Worm (Caenorhabditis elegans) whole organism, L2 larva: ENCODE results near the gene elo-6.
A peak's percentile ranks its signal among the peaks of the same experiment; 100 is the strongest.

Experiments used
- C34F6.9 ChIP-seq: fragments of 150-350 bp; optimal IDR thresholded peaks from 2 replicates; lab custom pipeline; 2014; ENCODE audit warnings: missing biosample characterization, missing genetic modification characterization
- F13H6.1 ChIP-seq: sonication (generic microtip); optimal IDR thresholded peaks from 2 replicates; lab custom pipeline; 2016; ENCODE audit warnings: missing genetic modification characterization, missing compliant biosample characterization
- R02D3.7 ChIP-seq: fragments of 150-350 bp; optimal IDR thresholded peaks from 2 replicates; lab custom pipeline; 2014; ENCODE audit warnings: missing biosample characterization, missing genetic modification characterization
- ZK546.5 ChIP-seq: sonication (generic microtip); optimal IDR thresholded peaks from 2 replicates; lab custom pipeline; 2017; ENCODE audit warnings: missing biosample characterization, missing genetic modification characterization
- alr-1 ChIP-seq: fragments of 150-350 bp; optimal IDR thresholded peaks from 2 replicates; lab custom pipeline; 2014; ENCODE audit warnings: missing biosample characterization, missing genetic modification characterization
- aly-2 ChIP-seq: fragments of 150-350 bp; optimal IDR thresholded peaks from 2 replicates; lab custom pipeline; 2014; ENCODE audit warnings: missing biosample characterization, missing genetic modification characterization
- ama-1 ChIP-seq: fragments of 150-350 bp; optimal IDR thresholded peaks from 2 replicates; lab custom pipeline; 2018; ENCODE audit warnings: inconsistent platforms
- crh-2 ChIP-seq: sonication (generic microtip); optimal IDR thresholded peaks from 2 replicates; lab custom pipeline; 2017; ENCODE audit warnings: missing biosample characterization, missing genetic modification characterization
- dmd-4 ChIP-seq: sonication (generic microtip); optimal IDR thresholded peaks from 2 replicates; lab custom pipeline; 2017; ENCODE audit warnings: missing biosample characterization, missing genetic modification characterization
- egl-27 ChIP-seq: sonication (generic microtip); optimal IDR thresholded peaks from 3 replicates; lab custom pipeline; 2017; ENCODE audit warnings: missing biosample characterization, missing genetic modification reagents, missing genetic modification characterization
- elt-1 ChIP-seq: fragments of 150-350 bp; optimal IDR thresholded peaks from 2 replicates; lab custom pipeline; 2014; ENCODE audit warnings: missing biosample characterization, missing genetic modification characterization
- gmeb-1 ChIP-seq: fragments of 150-350 bp; optimal IDR thresholded peaks from 2 replicates; lab custom pipeline; 2014; ENCODE audit warnings: missing biosample characterization, missing genetic modification characterization
- lin-11 ChIP-seq: fragments of 150-350 bp; sonication (generic microtip); optimal IDR thresholded peaks from 2 replicates; lab custom pipeline; 2014; ENCODE audit warnings: missing biosample characterization, missing genetic modification characterization, inconsistent platforms, mixed read lengths
- lin-13 ChIP-seq: fragments of 150-350 bp; optimal IDR thresholded peaks from 2 replicates; lab custom pipeline; 2014; ENCODE audit warnings: missing biosample characterization, missing genetic modification reagents, missing genetic modification characterization
- lin-39 ChIP-seq: fragments of 150-350 bp; optimal IDR thresholded peaks from 2 replicates; lab custom pipeline; 2014; ENCODE audit warnings: missing biosample characterization, missing genetic modification reagents, missing genetic modification characterization
- lsy-2 ChIP-seq, 2 experiments: fragments of 150-350 bp in 1 of 2; sonication (generic microtip) in 1 of 2; optimal IDR thresholded peaks; 2 replicates each; lab custom pipeline; 2014 to 2017; ENCODE audit warnings: missing biosample characterization in 2 of 2, missing genetic modification characterization in 2 of 2
- mab-5 ChIP-seq: fragments of 150-350 bp; optimal IDR thresholded peaks from 2 replicates; lab custom pipeline; 2014; ENCODE audit warnings: missing biosample characterization, missing genetic modification characterization
- mbf-1 ChIP-seq: sonication (generic microtip); optimal IDR thresholded peaks from 2 replicates; lab custom pipeline; 2017; ENCODE audit warnings: missing biosample characterization, missing genetic modification characterization
- nhr-10 ChIP-seq: sonication (generic microtip); optimal IDR thresholded peaks from 2 replicates; lab custom pipeline; 2017; ENCODE audit warnings: missing biosample characterization, missing genetic modification characterization
- nhr-11 ChIP-seq: fragments of 150-350 bp; optimal IDR thresholded peaks from 2 replicates; lab custom pipeline; 2014; ENCODE audit warnings: missing biosample characterization, missing genetic modification characterization
- nhr-12 ChIP-seq: fragments of 150-350 bp; optimal IDR thresholded peaks from 2 replicates; lab custom pipeline; 2014; ENCODE audit warnings: missing biosample characterization, missing genetic modification characterization
- nhr-129 ChIP-seq: fragments of 150-350 bp; optimal IDR thresholded peaks from 2 replicates; lab custom pipeline; 2014; ENCODE audit warnings: missing biosample characterization, missing genetic modification characterization
- nhr-21 ChIP-seq: fragments of 150-350 bp; optimal IDR thresholded peaks from 2 replicates; lab custom pipeline; 2014; ENCODE audit warnings: missing biosample characterization, missing genetic modification characterization
- nhr-23 ChIP-seq: fragments of 150-350 bp; optimal IDR thresholded peaks from 2 replicates; lab custom pipeline; 2014; ENCODE audit warnings: missing biosample characterization, missing genetic modification reagents, missing genetic modification characterization
- nhr-237 ChIP-seq: fragments of 150-350 bp; optimal IDR thresholded peaks from 2 replicates; lab custom pipeline; 2014; ENCODE audit warnings: missing biosample characterization, missing genetic modification characterization
- nhr-25 ChIP-seq: fragments of 150-350 bp; sonication (generic microtip); optimal IDR thresholded peaks from 3 replicates; lab custom pipeline; 2014; ENCODE audit warnings: missing biosample characterization, missing genetic modification characterization
- nhr-6 ChIP-seq: fragments of 150-350 bp; optimal IDR thresholded peaks from 2 replicates; lab custom pipeline; 2014; ENCODE audit warnings: missing biosample characterization, missing genetic modification characterization
- nhr-77 ChIP-seq: fragments of 150-350 bp; optimal IDR thresholded peaks from 2 replicates; lab custom pipeline; 2014; ENCODE audit warnings: missing biosample characterization, missing genetic modification characterization
- peb-1 ChIP-seq: fragments of 150-350 bp; optimal IDR thresholded peaks from 2 replicates; lab custom pipeline; 2014; ENCODE audit warnings: missing biosample characterization, missing genetic modification characterization
- sem-4 ChIP-seq: fragments of 150-350 bp; optimal IDR thresholded peaks from 2 replicates; lab custom pipeline; 2014; ENCODE audit warnings: missing biosample characterization, missing genetic modification reagents, missing genetic modification characterization
- skn-1 ChIP-seq: sonication (generic microtip); optimal IDR thresholded peaks from 2 replicates; lab custom pipeline; 2017; ENCODE audit warnings: missing biosample characterization, missing genetic modification characterization
- sma-3 ChIP-seq: sonication (generic microtip); optimal IDR thresholded peaks from 2 replicates; lab custom pipeline; 2016; ENCODE audit warnings: missing genetic modification reagents, missing genetic modification characterization, missing compliant biosample characterization
- sma-9 ChIP-seq, 2 experiments: fragments of 150-350 bp in 1 of 2; sonication (generic microtip) in 1 of 2; optimal IDR thresholded peaks; 2 replicates each; lab custom pipeline; 2014 to 2016; ENCODE audit warnings: missing genetic modification characterization in 2 of 2, mild to moderate bottlenecking in 1 of 2, missing biosample characterization in 1 of 2, missing compliant biosample characterization in 1 of 2, missing genetic modification reagents in 1 of 2, moderate library complexity in 1 of 2
- snpc-4 ChIP-seq: fragments of 150-350 bp; optimal IDR thresholded peaks from 2 replicates; lab custom pipeline; 2014; ENCODE audit warnings: missing biosample characterization, missing genetic modification characterization
- unc-39 ChIP-seq: fragments of 150-350 bp; optimal IDR thresholded peaks from 2 replicates; lab custom pipeline; 2014; ENCODE audit warnings: missing biosample characterization, missing genetic modification characterization
- unc-55 ChIP-seq: fragments of 150-350 bp; sonication (generic microtip); optimal IDR thresholded peaks from 3 replicates; lab custom pipeline; 2014; ENCODE audit warnings: missing biosample characterization, missing genetic modification reagents, missing genetic modification characterization
- unc-62 ChIP-seq: fragments of 150-350 bp; optimal IDR thresholded peaks from 2 replicates; lab custom pipeline; 2014; ENCODE audit warnings: missing biosample characterization, missing genetic modification reagents, missing genetic modification characterization
- zag-1 ChIP-seq: fragments of 150-350 bp; optimal IDR thresholded peaks from 2 replicates; lab custom pipeline; 2014; ENCODE audit warnings: missing biosample characterization, missing genetic modification characterization
- ztf-1 ChIP-seq: fragments of 200-800 bp; sonication (Bioruptor generic); conservative IDR thresholded peaks from 2 replicates; pipeline ENCODE4 v1.3.6; 2022; ENCODE audit warnings: missing genetic modification characterization, missing compliant biosample characterization
- ztf-11 ChIP-seq: sonication (generic microtip); optimal IDR thresholded peaks from 2 replicates; lab custom pipeline; 2017; ENCODE audit warnings: missing biosample characterization, missing genetic modification characterization
- ztf-4 ChIP-seq: fragments of 150-350 bp; optimal IDR thresholded peaks from 2 replicates; lab custom pipeline; 2014; ENCODE audit warnings: missing biosample characterization, missing genetic modification characterization

elo-6 gene

ce11 chrIV:5409112-5409511, 20.8 kb upstream of the elo-6 start:
- TF ChIP-seq unc-55 (GFP tag; lab: Kevin White, UChicago) = no peak

- TF ChIP-seq ztf-11 (no peak), nhr-12 (tag; lab: Kevin White, UChicago) (no peak), alr-1 (tag; lab: Kevin White, UChicago) (no peak), mbf-1 (tag; lab: Kevin White, UChicago) (no peak)
Measured at ce11 chrIV:5405345-5405744, 17.0 kb upstream of the elo-6 start, which contains the start of gene ZK616.61. ZK616.61 (plus strand) TSS chrIV:5405645.

- TF ChIP-seq alr-1 (tag; lab: Kevin White, UChicago) = no peak
Measured at ce11 chrIV:5400609-5401008, 12.2 kb upstream of the elo-6 start, which contains the start of gene ZK616.1. ZK616.1 (plus strand) TSS chrIV:5400909.

- TF ChIP-seq mab-5 (tag; lab: Kevin White, UChicago) = no peak
- no peak for TF ChIP-seq nhr-12 (tag; lab: Kevin White, UChicago)
- TF ChIP-seq alr-1 (tag; lab: Kevin White, UChicago) = no peak
Measured at ce11 chrIV:5397539-5397938, 9.2 kb upstream of the elo-6 start, which contains the start of gene ZK616.2. ZK616.2 (plus strand) TSS chrIV:5397839.

ce11 chrIV:5396769-5397168, 8.4 kb upstream of the elo-6 start, which contains the start of gene ZK616.3:
ZK616.3 (plus strand) TSS chrIV:5397069.
- TF ChIP-seq lsy-2 (tag; optimal IDR thresholded peaks at IDR 0.05; lab: Kevin White, UChicago) (no peak), sem-4 (tag; lab: Kevin White, UChicago) (no peak), lin-39 (tag; lab: Kevin White, UChicago) (no peak), mab-5 (tag; lab: Kevin White, UChicago) (no peak), mbf-1 (tag; lab: Kevin White, UChicago) (no peak), R02D3.7 (no peak), lin-11 (tag; lab: Kevin White, UChicago) (no peak), ztf-1 (no peak), alr-1 (tag; lab: Kevin White, UChicago) (no peak), ztf-11 (no peak), skn-1 (tag; lab: Kevin White, UChicago) (no peak), ztf-4 (no peak), ZK546.5 (tag; lab: Kevin White, UChicago) (no peak)

ce11 chrIV:5394687-5395086, 6.3 kb upstream of the elo-6 start, which contains the start of the genes perm-3 and swsn-6:
perm-3 (minus strand) TSS chrIV:5394804.
swsn-6 (plus strand) TSS chrIV:5395033.
- TF ChIP-seq aly-2 (tag; lab: Kevin White, UChicago) (no peak), dmd-4 (no peak), lin-13 (GFP tag; lab: Kevin White, UChicago) (peak; percentile 77), nhr-11 (tag; lab: Kevin White, UChicago) (no peak), ztf-4 (no peak), lsy-2 (tag; optimal IDR thresholded peaks at IDR 0.05; lab: Kevin White, UChicago) (peak; percentile 87 to 92), F13H6.1 (tag; lab: Kevin White, UChicago) (peak; percentile 77), mab-5 (tag; lab: Kevin White, UChicago) (peak; percentile 83), sem-4 (tag; lab: Kevin White, UChicago) (peak; percentile 67), zag-1 (tag; lab: Kevin White, UChicago) (peak; percentile 27), egl-27 (tag; lab: Kevin White, UChicago) (peak; percentile 70), nhr-129 (tag; lab: Kevin White, UChicago) (peak; percentile 60), crh-2 (tag; lab: Kevin White, UChicago) (peak; percentile 83), C34F6.9 (tag; lab: Kevin White, UChicago) (peak; percentile 90), ztf-1 (no peak), unc-62 (GFP tag; lab: Kevin White, UChicago) (no peak), ama-1 (lab: Kevin White, UChicago) (no peak), sma-3 (GFP tag; lab: Kevin White, UChicago) (peak; percentile 69), nhr-10 (tag; lab: Kevin White, UChicago) (peak; percentile 74), unc-55 (GFP tag; lab: Kevin White, UChicago) (peak; percentile 90), elt-1 (tag; lab: Kevin White, UChicago) (no peak), nhr-21 (tag; lab: Kevin White, UChicago) (peak; percentile 51), skn-1 (tag; lab: Kevin White, UChicago) (peak; percentile 16), nhr-12 (tag; lab: Kevin White, UChicago) (no peak), snpc-4 (tag; lab: Kevin White, UChicago) (peak; percentile 64), alr-1 (tag; lab: Kevin White, UChicago) (no peak), nhr-23 (no peak), nhr-237 (tag; lab: Kevin White, UChicago) (no peak), sma-9 (GFP tag; optimal IDR thresholded peaks at IDR 0.05; lab: Kevin White, UChicago) (peak; percentile 84), sma-9 (tag; optimal IDR thresholded peaks at IDR 0.05; lab: Kevin White, UChicago) (no peak), nhr-25 (tag; lab: Kevin White, UChicago) (peak; percentile 74), ztf-11 (no peak), nhr-6 (peak; percentile 63), lin-39 (tag; lab: Kevin White, UChicago) (no peak), gmeb-1 (tag; lab: Kevin White, UChicago) (peak; percentile 85), nhr-77 (tag; lab: Kevin White, UChicago) (no peak), peb-1 (tag; lab: Kevin White, UChicago) (no peak), lin-11 (tag; lab: Kevin White, UChicago) (peak; percentile 55), unc-39 (tag; lab: Kevin White, UChicago) (no peak)
